Fruit fly (Drosophila melanogaster) whole organism, embryonic: ENCODE data around the gene Unc-115a.

Source experiments
- Atf-2 ChIP-seq: fragments of 200-800 bp; sonication (Bioruptor generic); optimal IDR thresholded peaks from 2 replicates; lab custom pipeline; 2016; ENCODE audit warnings: missing biosample characterization, missing genetic modification characterization
- CG10654 ChIP-seq: fragments of 200-800 bp; sonication (Bioruptor generic); optimal IDR thresholded peaks from 2 replicates; lab custom pipeline; 2016; ENCODE audit warnings: missing biosample characterization, missing genetic modification characterization
- CG12942 ChIP-seq: fragments of 200-800 bp; sonication (Bioruptor generic); optimal IDR thresholded peaks from 3 replicates; lab custom pipeline; 2016; ENCODE audit warnings: missing biosample characterization, missing genetic modification characterization
- CG13775 ChIP-seq: fragments of 200-800 bp; sonication (Bioruptor generic); optimal IDR thresholded peaks from 3 replicates; lab custom pipeline; 2017; ENCODE audit warnings: missing biosample characterization, mild to moderate bottlenecking, missing genetic modification characterization
- CG14441 ChIP-seq: fragments of 200-800 bp; sonication (Bioruptor generic); IDR thresholded peaks from 2 replicates; pipeline ENCODE4 v1.3.6; 2022; ENCODE audit warnings: missing biosample characterization, missing genetic modification characterization
- CG14860 ChIP-seq: fragments of 200-800 bp; sonication (Bioruptor generic); IDR thresholded peaks from 3 replicates; pipeline ENCODE4 v1.3.6; 2022; ENCODE audit warnings: missing biosample characterization, missing genetic modification characterization; ENCODE audit not compliant: partially characterized antibody
- CG1529 ChIP-seq: fragments of 200-800 bp; sonication (Bioruptor generic); optimal IDR thresholded peaks from 3 replicates; lab custom pipeline; 2018; ENCODE audit warnings: missing biosample characterization, missing genetic modification characterization
- CG15601 ChIP-seq: fragments of 200-800 bp; sonication (Bioruptor generic); optimal IDR thresholded peaks from 3 replicates; lab custom pipeline; 2019; ENCODE audit warnings: missing biosample characterization, mild to moderate bottlenecking, missing genetic modification characterization, moderate library complexity
- CG1602 ChIP-seq: fragments of 200-800 bp; sonication (Bioruptor generic); optimal IDR thresholded peaks from 3 replicates; lab custom pipeline; 2016; ENCODE audit warnings: missing biosample characterization, missing genetic modification characterization
- CG1647 ChIP-seq: fragments of 200-800 bp; sonication (Bioruptor generic); optimal IDR thresholded peaks from 3 replicates; lab custom pipeline; 2016; ENCODE audit warnings: missing biosample characterization, missing genetic modification characterization
- CG16779 ChIP-seq: fragments of 200-800 bp; sonication (Bioruptor generic); IDR thresholded peaks from 2 replicates; pipeline ENCODE4 v1.3.6; 2022; ENCODE audit warnings: missing biosample characterization, missing genetic modification characterization
- CG17361 ChIP-seq: fragments of 200-800 bp; sonication (Bioruptor generic); IDR thresholded peaks from 3 replicates; pipeline ENCODE4 v1.3.6; 2022; ENCODE audit warnings: missing biosample characterization, missing genetic modification characterization
- CG18599 ChIP-seq: fragments of 200-800 bp; sonication (Bioruptor generic); optimal IDR thresholded peaks from 3 replicates; lab custom pipeline; 2017; ENCODE audit warnings: missing biosample characterization, missing genetic modification characterization, mild to moderate bottlenecking, moderate library complexity, missing genetic modification reagents
- CG2129 ChIP-seq: fragments of 200-800 bp; sonication (Bioruptor generic); IDR thresholded peaks from 2 replicates; pipeline ENCODE4 v1.3.6; 2022; ENCODE audit warnings: missing biosample characterization, missing genetic modification characterization; ENCODE audit not compliant: partially characterized antibody
- CG30431 ChIP-seq: fragments of 200-800 bp; sonication (Bioruptor generic); optimal IDR thresholded peaks from 2 replicates; lab custom pipeline; 2017; ENCODE audit warnings: missing biosample characterization, missing genetic modification characterization
- CG31441 ChIP-seq: fragments of 200-800 bp; sonication (Bioruptor generic); IDR thresholded peaks from 2 replicates; pipeline ENCODE4 v1.3.6; 2022; ENCODE audit warnings: missing biosample characterization, missing genetic modification characterization
- CG34376 ChIP-seq: fragments of 200-800 bp; sonication (Bioruptor generic); optimal IDR thresholded peaks from 2 replicates; lab custom pipeline; 2018; ENCODE audit warnings: missing biosample characterization, mild to moderate bottlenecking, missing genetic modification characterization
- CG34422 ChIP-seq: fragments of 200-800 bp; sonication (Bioruptor generic); IDR thresholded peaks from 3 replicates; pipeline ENCODE4 v1.3.6; 2022; ENCODE audit warnings: missing biosample characterization, missing genetic modification characterization
- CG4404 ChIP-seq: fragments of 200-800 bp; sonication (Bioruptor generic); IDR thresholded peaks from 2 replicates; pipeline ENCODE4 v1.3.6; 2022; ENCODE audit warnings: missing biosample characterization, missing genetic modification characterization
- CG4424 ChIP-seq: fragments of 200-800 bp; sonication (Bioruptor generic); optimal IDR thresholded peaks from 3 replicates; lab custom pipeline; 2016; ENCODE audit warnings: missing biosample characterization, missing genetic modification characterization
- CG6683 ChIP-seq: fragments of 200-800 bp; sonication (Bioruptor generic); optimal IDR thresholded peaks from 2 replicates; lab custom pipeline; 2017; ENCODE audit warnings: missing biosample characterization, mild to moderate bottlenecking, missing genetic modification characterization, missing genetic modification reagents
- CG6689 ChIP-seq: fragments of 200-800 bp; sonication (Bioruptor generic); IDR thresholded peaks from 2 replicates; pipeline ENCODE4 v1.3.6; 2022; ENCODE audit warnings: missing biosample characterization, missing genetic modification characterization
- CG9797 ChIP-seq: fragments of 200-800 bp; sonication (Bioruptor generic); optimal IDR thresholded peaks from 3 replicates; lab custom pipeline; 2018; ENCODE audit warnings: missing biosample characterization, mild to moderate bottlenecking, missing genetic modification characterization
- Doc3 ChIP-seq: fragments of 200-800 bp; sonication (Bioruptor generic); IDR thresholded peaks from 3 replicates; pipeline ENCODE4 v1.3.6; 2022; ENCODE audit warnings: missing biosample characterization, missing genetic modification characterization; ENCODE audit not compliant: partially characterized antibody
- Dref ChIP-seq: fragments of 200-800 bp; sonication (Bioruptor generic); IDR thresholded peaks from 2 replicates; pipeline ENCODE4 v1.3.6; 2022; ENCODE audit warnings: missing biosample characterization, missing genetic modification characterization
- HLHmδ ChIP-seq: fragments of 200-800 bp; sonication (Bioruptor generic); optimal IDR thresholded peaks from 2 replicates; lab custom pipeline; 2018; ENCODE audit warnings: missing biosample characterization, mild to moderate bottlenecking, missing genetic modification characterization, moderate library complexity
- Lhr ChIP-seq: fragments of 200-800 bp; sonication (Bioruptor generic); optimal IDR thresholded peaks from 3 replicates; lab custom pipeline; 2017; ENCODE audit warnings: mild to moderate bottlenecking, missing biosample characterization, missing genetic modification reagents, missing genetic modification characterization
- Lpt ChIP-seq: fragments of >200 bp; optimal IDR thresholded peaks from 2 replicates; lab custom pipeline; 2018; ENCODE audit warnings: missing biosample characterization, missing genetic modification characterization
- NC2α ChIP-seq: fragments of 200-800 bp; sonication (Bioruptor generic); optimal IDR thresholded peaks from 2 replicates; lab custom pipeline; 2016; ENCODE audit warnings: missing biosample characterization, missing genetic modification characterization
- Sox100B ChIP-seq: fragments of 200-800 bp; sonication (Bioruptor generic); optimal IDR thresholded peaks from 3 replicates; lab custom pipeline; 2018; ENCODE audit warnings: missing biosample characterization, mild to moderate bottlenecking, missing genetic modification characterization
- Sox102F ChIP-seq: fragments of 200-800 bp; sonication (Bioruptor generic); optimal IDR thresholded peaks from 2 replicates; lab custom pipeline; 2018; ENCODE audit warnings: missing biosample characterization, mild to moderate bottlenecking, missing genetic modification characterization, moderate library complexity
- Usf ChIP-seq: fragments of 200-800 bp; sonication (Bioruptor generic); optimal IDR thresholded peaks from 2 replicates; lab custom pipeline; 2017; ENCODE audit warnings: missing genotype, missing biosample characterization, missing genetic modification characterization
- aop ChIP-seq: fragments of 200-800 bp; sonication (Bioruptor generic); IDR thresholded peaks from 2 replicates; pipeline ENCODE4 v1.3.6; 2022; ENCODE audit warnings: missing biosample characterization, missing genetic modification characterization
- cas ChIP-seq: fragments of 200-800 bp; sonication (Bioruptor generic); IDR thresholded peaks from 2 replicates; pipeline ENCODE4 v1.3.6; 2022; ENCODE audit warnings: missing biosample characterization, missing genetic modification characterization
- corto ChIP-seq: fragments of 200-800 bp; sonication (Bioruptor generic); optimal IDR thresholded peaks from 2 replicates; lab custom pipeline; 2016; ENCODE audit warnings: missing biosample characterization, mild to moderate bottlenecking, missing genetic modification characterization, moderate library complexity
- dpn ChIP-seq, 2 experiments: fragments of 200-800 bp; sonication (Bioruptor generic); optimal IDR thresholded peaks; 3 replicates each; lab custom pipeline; 2016; ENCODE audit warnings: missing biosample characterization in 2 of 2, missing genetic modification characterization in 2 of 2
- eve ChIP-seq, 2 experiments: fragments of >200 bp; optimal IDR thresholded peaks; 2 replicates each; lab custom pipeline; 2017; ENCODE audit warnings: missing biosample characterization in 2 of 2, missing genetic modification characterization in 2 of 2
- ewg ChIP-seq: fragments of 200-800 bp; sonication (Bioruptor generic); optimal IDR thresholded peaks from 3 replicates; lab custom pipeline; 2017; ENCODE audit warnings: mild to moderate bottlenecking, missing biosample characterization, missing genetic modification reagents, missing genetic modification characterization
- gcm2 ChIP-seq: fragments of 200-800 bp; sonication (Bioruptor generic); optimal IDR thresholded peaks from 2 replicates; lab custom pipeline; 2016; ENCODE audit warnings: missing biosample characterization, missing genetic modification characterization
- hb ChIP-seq: fragments of 200-800 bp; sonication (Bioruptor generic); IDR thresholded peaks from 3 replicates; pipeline ENCODE4 v1.3.6; 2022; ENCODE audit warnings: missing biosample characterization, missing genetic modification characterization; ENCODE audit not compliant: partially characterized antibody
- hbn ChIP-seq: fragments of 200-800 bp; sonication (Bioruptor generic); IDR thresholded peaks from 2 replicates; pipeline ENCODE4 v1.3.6; 2022; ENCODE audit warnings: missing biosample characterization, missing genetic modification characterization; ENCODE audit not compliant: partially characterized antibody
- jing ChIP-seq: fragments of 200-800 bp; sonication (Bioruptor generic); optimal IDR thresholded peaks from 2 replicates; lab custom pipeline; 2018; ENCODE audit warnings: missing biosample characterization, mild to moderate bottlenecking, missing genetic modification characterization
- klu ChIP-seq: fragments of 200-800 bp; sonication (Bioruptor generic); IDR thresholded peaks from 2 replicates; pipeline ENCODE4 v1.3.6; 2022; ENCODE audit warnings: missing biosample characterization, missing genetic modification characterization
- p53 ChIP-seq: fragments of 200-800 bp; sonication (Bioruptor generic); optimal IDR thresholded peaks from 2 replicates; lab custom pipeline; 2016; ENCODE audit warnings: missing biosample characterization, missing genetic modification characterization
- peb ChIP-seq: fragments of 200-800 bp; sonication (Bioruptor generic); IDR thresholded peaks from 2 replicates; pipeline ENCODE4 v1.3.6; 2022; ENCODE audit warnings: missing biosample characterization, missing genetic modification characterization
- pho ChIP-seq: fragments of 200-800 bp; sonication (Bioruptor generic); optimal IDR thresholded peaks from 2 replicates; lab custom pipeline; 2016; ENCODE audit warnings: missing biosample characterization, missing genetic modification characterization
- pzg ChIP-seq: fragments of 200-800 bp; sonication (Bioruptor generic); optimal IDR thresholded peaks from 3 replicates; lab custom pipeline; 2018; ENCODE audit warnings: missing biosample characterization, mild to moderate bottlenecking, missing genetic modification characterization, moderate library complexity
- row ChIP-seq: fragments of 200-800 bp; sonication (Bioruptor generic); IDR thresholded peaks from 3 replicates; pipeline ENCODE4 v1.3.6; 2022; ENCODE audit warnings: missing biosample characterization, missing genetic modification characterization
- slp2 ChIP-seq: fragments of 200-800 bp; sonication (Bioruptor generic); optimal IDR thresholded peaks from 2 replicates; lab custom pipeline; 2016; ENCODE audit warnings: missing biosample characterization, missing genetic modification characterization
- wdn ChIP-seq: fragments of 200-800 bp; sonication (Bioruptor generic); IDR thresholded peaks from 2 replicates; pipeline ENCODE4 v1.3.6; 2022; ENCODE audit warnings: missing biosample characterization, missing genetic modification characterization
- zf30C ChIP-seq: fragments of 200-800 bp; sonication (Bioruptor generic); optimal IDR thresholded peaks from 3 replicates; lab custom pipeline; 2018; ENCODE audit warnings: missing biosample characterization, mild to moderate bottlenecking, missing genetic modification characterization
- zfh2 ChIP-seq: fragments of 200-800 bp; sonication (Bioruptor generic); optimal IDR thresholded peaks from 2 replicates; lab custom pipeline; 2016; ENCODE audit warnings: missing biosample characterization, missing genetic modification characterization

Gene Unc-115a

DNA sequence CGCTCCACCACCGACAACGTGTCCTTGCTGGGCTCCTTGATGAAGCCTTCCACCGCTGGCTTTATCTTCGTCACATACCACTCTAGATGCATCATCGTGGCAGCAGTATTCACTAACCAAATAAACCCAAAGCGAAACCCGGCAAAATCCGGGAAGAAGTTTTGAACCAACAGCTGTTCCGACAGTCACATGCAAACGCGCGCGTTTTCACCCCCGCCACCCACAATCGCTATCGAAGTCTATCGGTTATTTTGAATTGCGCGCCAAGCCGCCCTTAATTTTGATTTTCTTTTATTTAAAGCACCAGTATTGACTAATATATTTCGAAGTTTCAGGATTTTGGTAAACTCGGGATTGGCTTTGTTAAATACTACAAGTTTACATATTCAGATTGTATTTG lies 49.3 kb upstream of the Unc-115a start, which contains the start of gene Tti1 (continued):
- TF ChIP-seq CG6683 (GFP tag; lab: Kevin White, UChicago) (no peak), dpn (GFP tag; optimal IDR thresholded peaks at IDR 0.05; lab: Kevin White, UChicago) (no peak), CG15601 (tag; lab: Kevin White, UChicago) (no peak), pho (GFP tag; lab: Kevin White, UChicago) (no peak), pzg (GFP tag; lab: Kevin White, UChicago) (peak; percentile 56), Usf (GFP tag; lab: Kevin White, UChicago) (no peak), CG1529 (GFP tag; lab: Kevin White, UChicago) (no peak), klu (peak; percentile 57; the same call in 1 of the 2 replicates), hbn (GFP tag; lab: Robert Waterston, UW) (peak; percentile 38; the same call in 1 of the 2 replicates), CG16779 (GFP tag; lab: Robert Waterston, UW) (no peak), Atf-2 (GFP tag; lab: Kevin White, UChicago) (no peak), corto (GFP tag; lab: Kevin White, UChicago) (no peak), Sox100B (GFP tag; lab: Kevin White, UChicago) (no peak), aop (GFP tag; lab: Robert Waterston, UW) (no peak), CG18599 (GFP tag; lab: Kevin White, UChicago) (no peak), CG34376 (GFP tag; lab: Kevin White, UChicago) (no peak), CG17361 (no peak), ewg (GFP tag; lab: Kevin White, UChicago) (no peak), row (GFP tag; lab: Robert Waterston, UW) (no peak), CG9797 (no peak), CG1602 (GFP tag; lab: Kevin White, UChicago) (no peak), peb (no peak), CG30431 (no peak), CG31441 (no peak), cas (GFP tag; lab: Robert Waterston, UW) (no peak), HLHmδ (GFP tag; lab: Kevin White, UChicago) (no peak), CG4424 (GFP tag; lab: Kevin White, UChicago) (no peak), Lpt (GFP tag; lab: Kevin White, UChicago) (no peak), hb (GFP tag; lab: Robert Waterston, UW) (no peak), zf30C (no peak), zfh2 (GFP tag; lab: Kevin White, UChicago) (no peak), Sox102F (GFP tag; lab: Kevin White, UChicago) (no peak), eve (GFP tag; optimal IDR thresholded peaks at IDR 0.05; lab: Kevin White, UChicago) (no peak), CG2129 (0 out of 2 replicates have a peak, but pooled peaks have one; percentile 14), CG10654 (GFP tag; lab: Kevin White, UChicago) (no peak), CG12942 (GFP tag; lab: Kevin White, UChicago) (no peak), CG34422 (GFP tag; lab: Robert Waterston, UW) (peak; percentile 34; the same call in 1 of the 3 replicates), wdn (no peak), NC2α (no peak), Lhr (GFP tag; lab: Kevin White, UChicago) (no peak), CG14441 (GFP tag; lab: Robert Waterston, UW) (no peak), Doc3 (0 out of 3 replicates have a peak, but pooled peaks have one; percentile 43), CG13775 (GFP tag; lab: Kevin White, UChicago) (no peak), p53 (no peak), jing (GFP tag; lab: Kevin White, UChicago) (no peak), CG14860 (GFP tag; lab: Robert Waterston, UW) (peak; percentile 33; the same call in 1 of the 3 replicates), CG4404 (GFP tag; lab: Robert Waterston, UW) (no peak), slp2 (GFP tag; lab: Kevin White, UChicago) (no peak), Dref (GFP tag; lab: Robert Waterston, UW) (peak; percentile 83), gcm2 (GFP tag; lab: Kevin White, UChicago) (no peak), CG6689 (no peak), CG1647 (no peak)
